Worm (Caenorhabditis elegans) whole organism, L2 larva: ENCODE measurements around the gene C25H3.7.

Experiments
- C34F6.9 ChIP-seq: fragments of 150-350 bp; optimal IDR thresholded peaks from 2 replicates; lab custom pipeline; 2014; ENCODE audit warnings: missing biosample characterization, missing genetic modification characterization
- F13H6.1 ChIP-seq: sonication (generic microtip); optimal IDR thresholded peaks from 2 replicates; lab custom pipeline; 2016; ENCODE audit warnings: missing genetic modification characterization, missing compliant biosample characterization
- R02D3.7 ChIP-seq: fragments of 150-350 bp; optimal IDR thresholded peaks from 2 replicates; lab custom pipeline; 2014; ENCODE audit warnings: missing biosample characterization, missing genetic modification characterization
- aly-2 ChIP-seq: fragments of 150-350 bp; optimal IDR thresholded peaks from 2 replicates; lab custom pipeline; 2014; ENCODE audit warnings: missing biosample characterization, missing genetic modification characterization
- ama-1 ChIP-seq: fragments of 150-350 bp; optimal IDR thresholded peaks from 2 replicates; lab custom pipeline; 2018; ENCODE audit warnings: inconsistent platforms
- blmp-1 ChIP-seq: sonication (generic microtip); optimal IDR thresholded peaks from 2 replicates; lab custom pipeline; 2017; ENCODE audit warnings: missing genetic modification characterization, mild to moderate bottlenecking, missing compliant biosample characterization, antibody characterized with exemption, moderate library complexity; ENCODE audit not compliant: insufficient read depth
- ceh-16 ChIP-seq: fragments of 150-350 bp; optimal IDR thresholded peaks from 2 replicates; lab custom pipeline; 2014; ENCODE audit warnings: missing biosample characterization, missing genetic modification characterization
- dmd-4 ChIP-seq: sonication (generic microtip); optimal IDR thresholded peaks from 2 replicates; lab custom pipeline; 2017; ENCODE audit warnings: missing biosample characterization, missing genetic modification characterization
- gmeb-1 ChIP-seq: fragments of 150-350 bp; optimal IDR thresholded peaks from 2 replicates; lab custom pipeline; 2014; ENCODE audit warnings: missing biosample characterization, missing genetic modification characterization
- lin-11 ChIP-seq: fragments of 150-350 bp; sonication (generic microtip); optimal IDR thresholded peaks from 2 replicates; lab custom pipeline; 2014; ENCODE audit warnings: missing biosample characterization, missing genetic modification characterization, inconsistent platforms, mixed read lengths
- lin-39 ChIP-seq: fragments of 150-350 bp; optimal IDR thresholded peaks from 2 replicates; lab custom pipeline; 2014; ENCODE audit warnings: missing biosample characterization, missing genetic modification reagents, missing genetic modification characterization
- mbf-1 ChIP-seq: sonication (generic microtip); optimal IDR thresholded peaks from 2 replicates; lab custom pipeline; 2017; ENCODE audit warnings: missing biosample characterization, missing genetic modification characterization
- mdl-1 ChIP-seq, 2 experiments: fragments of 150-350 bp in 1 of 2; sonication (generic microtip) in 1 of 2; optimal IDR thresholded peaks; 2 replicates each; lab custom pipeline; 2017; ENCODE audit warnings: missing biosample characterization in 2 of 2, missing genetic modification characterization in 2 of 2
- nhr-10 ChIP-seq: sonication (generic microtip); optimal IDR thresholded peaks from 2 replicates; lab custom pipeline; 2017; ENCODE audit warnings: missing biosample characterization, missing genetic modification characterization
- nhr-11 ChIP-seq: fragments of 150-350 bp; optimal IDR thresholded peaks from 2 replicates; lab custom pipeline; 2014; ENCODE audit warnings: missing biosample characterization, missing genetic modification characterization
- nhr-21 ChIP-seq: fragments of 150-350 bp; optimal IDR thresholded peaks from 2 replicates; lab custom pipeline; 2014; ENCODE audit warnings: missing biosample characterization, missing genetic modification characterization
- nhr-23 ChIP-seq: fragments of 150-350 bp; optimal IDR thresholded peaks from 2 replicates; lab custom pipeline; 2014; ENCODE audit warnings: missing biosample characterization, missing genetic modification reagents, missing genetic modification characterization
- nhr-237 ChIP-seq: fragments of 150-350 bp; optimal IDR thresholded peaks from 2 replicates; lab custom pipeline; 2014; ENCODE audit warnings: missing biosample characterization, missing genetic modification characterization
- nhr-25 ChIP-seq: fragments of 150-350 bp; sonication (generic microtip); optimal IDR thresholded peaks from 3 replicates; lab custom pipeline; 2014; ENCODE audit warnings: missing biosample characterization, missing genetic modification characterization
- nhr-6 ChIP-seq: fragments of 150-350 bp; optimal IDR thresholded peaks from 2 replicates; lab custom pipeline; 2014; ENCODE audit warnings: missing biosample characterization, missing genetic modification characterization
- peb-1 ChIP-seq: fragments of 150-350 bp; optimal IDR thresholded peaks from 2 replicates; lab custom pipeline; 2014; ENCODE audit warnings: missing biosample characterization, missing genetic modification characterization
- sem-4 ChIP-seq: fragments of 150-350 bp; optimal IDR thresholded peaks from 2 replicates; lab custom pipeline; 2014; ENCODE audit warnings: missing biosample characterization, missing genetic modification reagents, missing genetic modification characterization
- sma-3 ChIP-seq: sonication (generic microtip); optimal IDR thresholded peaks from 2 replicates; lab custom pipeline; 2016; ENCODE audit warnings: missing genetic modification reagents, missing genetic modification characterization, missing compliant biosample characterization
- unc-39 ChIP-seq: fragments of 150-350 bp; optimal IDR thresholded peaks from 2 replicates; lab custom pipeline; 2014; ENCODE audit warnings: missing biosample characterization, missing genetic modification characterization
- unc-55 ChIP-seq: fragments of 150-350 bp; sonication (generic microtip); optimal IDR thresholded peaks from 3 replicates; lab custom pipeline; 2014; ENCODE audit warnings: missing biosample characterization, missing genetic modification reagents, missing genetic modification characterization
- unc-62 ChIP-seq: fragments of 150-350 bp; optimal IDR thresholded peaks from 2 replicates; lab custom pipeline; 2014; ENCODE audit warnings: missing biosample characterization, missing genetic modification reagents, missing genetic modification characterization
- zag-1 ChIP-seq: fragments of 150-350 bp; optimal IDR thresholded peaks from 2 replicates; lab custom pipeline; 2014; ENCODE audit warnings: missing biosample characterization, missing genetic modification characterization
- ztf-1 ChIP-seq: fragments of 200-800 bp; sonication (Bioruptor generic); conservative IDR thresholded peaks from 2 replicates; pipeline ENCODE4 v1.3.6; 2022; ENCODE audit warnings: missing genetic modification characterization, missing compliant biosample characterization
- ztf-11 ChIP-seq: sonication (generic microtip); optimal IDR thresholded peaks from 2 replicates; lab custom pipeline; 2017; ENCODE audit warnings: missing biosample characterization, missing genetic modification characterization
- ztf-4 ChIP-seq: fragments of 150-350 bp; optimal IDR thresholded peaks from 2 replicates; lab custom pipeline; 2014; ENCODE audit warnings: missing biosample characterization, missing genetic modification characterization

Gene C25H3.7

DNA sequence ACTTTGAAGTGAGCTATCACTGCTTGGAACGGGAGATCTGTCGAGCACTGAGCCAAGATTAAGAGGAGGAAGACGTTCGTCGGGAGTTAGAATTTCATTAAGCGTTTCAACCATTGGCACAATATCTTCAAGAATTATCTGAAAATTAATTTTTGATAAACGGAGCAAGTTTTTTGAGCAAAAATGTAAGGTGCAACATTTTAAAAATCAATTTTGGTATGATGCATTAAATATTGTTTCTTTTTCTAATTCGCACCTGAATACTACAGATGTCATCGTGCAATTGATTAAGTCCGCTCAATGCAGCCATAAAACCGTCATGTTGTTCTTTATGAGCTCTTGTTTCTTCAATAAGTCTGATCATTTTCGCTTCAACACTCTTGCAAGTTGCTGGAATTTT is 20.5 kb downstream of the C25H3.7 start, which contains the start of gene ddl-1:
TSS of gene ddl-1 (minus strand) at position 101 of the 400 bp plus-strand sequence.
- TF ChIP-seq mbf-1 (tag; lab: Kevin White, UChicago) = no peak
- no peak for TF ChIP-seq sma-3 (GFP tag; lab: Kevin White, UChicago)
- no peak for TF ChIP-seq mdl-1 (tag; optimal IDR thresholded peaks at IDR 0.05; lab: Kevin White, UChicago)
- TF ChIP-seq ceh-16 (tag; lab: Kevin White, UChicago) = no peak
- TF ChIP-seq aly-2 (tag; lab: Kevin White, UChicago) = no peak
- no peak for TF ChIP-seq nhr-11 (tag; lab: Kevin White, UChicago)

DNA sequence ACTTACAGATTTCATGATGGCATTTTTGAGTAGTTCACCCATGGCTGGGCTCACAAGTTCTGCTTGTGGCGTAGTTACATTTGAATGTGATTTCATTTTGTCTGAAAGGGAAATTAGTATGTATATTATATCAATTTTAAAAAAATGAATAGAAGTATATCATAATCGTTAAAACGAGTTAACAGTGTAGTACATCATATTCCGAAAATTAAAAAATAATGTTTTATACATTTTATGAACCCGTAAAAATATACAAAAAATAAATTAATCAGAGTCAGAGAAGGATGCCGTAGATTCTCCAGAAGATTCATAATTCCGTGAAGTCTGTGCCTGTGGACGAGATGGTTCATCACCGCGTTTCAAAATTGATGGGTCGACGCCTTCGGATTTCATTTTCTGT is 21.8 kb downstream of the C25H3.7 start, which contains the start of gene F59E12.9:
TSS of gene F59E12.9 (minus strand) at position 101 of the 400 bp plus-strand sequence.
- TF ChIP-seq dmd-4 (tag; lab: Kevin White, UChicago) = no peak
- TF ChIP-seq mbf-1 (tag; lab: Kevin White, UChicago) = no peak
- no peak for TF ChIP-seq nhr-237 (tag; lab: Kevin White, UChicago)

ce11 chrII:5642110-5642509 is 26.6 kb downstream of the C25H3.7 start:
- no peak for TF ChIP-seq lin-39 (tag; lab: Kevin White, UChicago)
- no peak for TF ChIP-seq nhr-23 (tag; lab: Kevin White, UChicago)
- no peak for TF ChIP-seq F13H6.1 (tag; lab: Kevin White, UChicago)
- TF ChIP-seq mbf-1 (tag; lab: Kevin White, UChicago) = no peak
- TF ChIP-seq lin-11 (tag; lab: Kevin White, UChicago) = no peak
- TF ChIP-seq nhr-10 (tag; lab: Kevin White, UChicago) = no peak
- no peak for TF ChIP-seq C34F6.9 (tag; lab: Kevin White, UChicago)
- no peak for TF ChIP-seq nhr-237 (tag; lab: Kevin White, UChicago)
- TF ChIP-seq nhr-25 (tag; lab: Kevin White, UChicago) = no peak
- TF ChIP-seq sem-4 (tag; lab: Kevin White, UChicago) = no peak

DNA sequence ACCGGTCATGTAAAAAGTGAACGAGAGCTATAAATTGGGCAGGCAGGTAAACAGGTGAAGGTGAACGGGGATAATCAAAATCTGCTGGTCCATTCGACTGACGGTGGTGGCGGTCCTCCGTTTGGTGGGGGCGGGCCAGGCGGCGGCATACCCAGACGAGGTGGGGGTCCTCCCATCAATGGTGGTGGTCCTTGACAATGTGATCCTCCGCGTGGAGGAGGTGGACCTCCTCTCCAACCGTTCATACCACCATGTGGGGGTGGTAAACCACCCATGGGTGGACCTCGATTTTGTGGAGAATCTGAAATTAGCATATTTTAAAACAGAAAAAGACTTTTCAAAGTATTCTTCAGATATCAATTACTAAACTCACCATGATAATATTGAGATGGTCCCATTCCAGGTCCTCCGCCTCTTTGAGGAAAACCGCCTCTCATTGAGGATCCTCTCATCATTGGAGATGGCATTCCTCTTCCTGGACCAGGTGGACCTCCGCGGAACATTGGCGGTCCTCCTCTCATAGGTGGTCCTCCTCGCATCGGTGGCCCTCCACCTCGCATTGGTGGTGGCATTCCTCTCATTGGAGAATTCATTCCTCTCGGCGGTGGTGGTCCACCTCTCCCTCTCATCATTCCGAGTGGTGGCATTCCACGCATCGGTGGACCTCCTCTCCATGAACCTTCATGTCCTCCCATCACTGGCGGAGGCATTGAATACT is 28.2 kb downstream of the C25H3.7 start:
- TF ChIP-seq sma-3 (GFP tag; lab: Kevin White, UChicago) = no peak
- no peak for TF ChIP-seq unc-62
- no peak for TF ChIP-seq peb-1 (tag; lab: Kevin White, UChicago)
- no peak for TF ChIP-seq sem-4 (tag; lab: Kevin White, UChicago)
- no peak for TF ChIP-seq nhr-237 (tag; lab: Kevin White, UChicago)
- TF ChIP-seq zag-1 = no peak
- TF ChIP-seq nhr-11 (tag; lab: Kevin White, UChicago) = no peak
- TF ChIP-seq dmd-4 (tag; lab: Kevin White, UChicago) = no peak
- TF ChIP-seq ama-1 (lab: Kevin White, UChicago) = no peak
- TF ChIP-seq mbf-1 (tag; lab: Kevin White, UChicago) = no peak
- no peak for TF ChIP-seq unc-55
- TF ChIP-seq ztf-1 (GFP tag; lab: Robert Waterston, UW) = no peak
- TF ChIP-seq C34F6.9 (tag; lab: Kevin White, UChicago) = no peak
- TF ChIP-seq unc-39 = no peak
- no peak for TF ChIP-seq F13H6.1 (tag; lab: Kevin White, UChicago)

DNA sequence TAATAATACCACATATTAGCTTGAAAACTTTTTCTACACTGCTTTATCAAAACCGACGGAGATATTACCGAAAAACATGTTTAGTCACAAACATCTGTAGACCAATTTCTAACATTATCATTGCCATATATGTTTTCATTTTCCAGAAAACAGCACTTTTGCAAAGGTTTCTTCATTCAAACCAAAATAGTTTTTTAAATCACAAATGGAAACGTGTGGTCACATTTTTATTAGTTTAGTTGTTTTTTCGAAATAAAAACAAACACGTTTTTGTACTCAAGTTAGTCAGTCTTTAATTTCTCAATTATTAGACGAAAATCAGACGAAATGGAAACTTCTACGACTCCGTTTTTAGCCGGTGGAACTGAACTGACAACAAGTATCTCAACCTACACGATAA is 30.7 kb downstream of the C25H3.7 start, which contains the start of gene F59E12.3:
TSS of gene F59E12.3 (plus strand) at position 301 of the 400 bp plus-strand sequence.
- TF ChIP-seq ceh-16 (tag; lab: Kevin White, UChicago) (no peak), nhr-25 (tag; lab: Kevin White, UChicago) (no peak), sem-4 (tag; lab: Kevin White, UChicago) (no peak)

- no peak for TF ChIP-seq nhr-6 (tag; lab: Kevin White, UChicago)
- TF ChIP-seq gmeb-1 (tag; lab: Kevin White, UChicago) = no peak
- no peak for TF ChIP-seq R02D3.7
- TF ChIP-seq dmd-4 (tag; lab: Kevin White, UChicago) = no peak
- no peak for TF ChIP-seq F13H6.1 (tag; lab: Kevin White, UChicago)
- no peak for TF ChIP-seq sma-3 (GFP tag; lab: Kevin White, UChicago)
- no peak for TF ChIP-seq ztf-11 (tag; lab: Kevin White, UChicago)
Observed at ce11 chrII:5636826-5637225, 31.9 kb downstream of the C25H3.7 start, which contains the start of gene F59E12.8. F59E12.8 (minus strand) TSS chrII:5636926.

DNA sequence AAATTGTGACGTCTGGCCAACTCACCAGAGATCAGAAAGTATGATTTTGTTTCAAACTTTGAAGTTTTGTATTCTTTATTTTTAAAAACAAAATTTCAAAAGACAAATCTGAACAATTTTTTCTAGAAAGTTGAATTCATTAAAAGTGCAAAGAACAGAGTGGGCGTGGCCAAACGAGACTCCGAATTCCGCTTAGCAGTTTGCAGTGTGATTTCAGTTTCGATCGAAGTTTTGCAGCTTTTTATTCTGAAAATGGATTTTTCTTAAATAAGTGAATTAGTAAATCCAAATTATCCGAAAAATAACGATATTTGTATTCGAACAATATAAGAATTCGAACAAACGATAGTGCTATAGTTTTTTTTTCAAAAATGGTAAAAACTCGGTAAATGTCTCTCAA is 35.3 kb downstream of the C25H3.7 start:
- TF ChIP-seq nhr-21 (no peak), C34F6.9 (tag; lab: Kevin White, UChicago) (peak; percentile 60), gmeb-1 (tag; lab: Kevin White, UChicago) (peak; percentile 13), blmp-1 (tag; lab: Kevin White, UChicago) (no peak), sem-4 (tag; lab: Kevin White, UChicago) (no peak), ztf-4 (tag; lab: Kevin White, UChicago) (no peak), nhr-6 (tag; lab: Kevin White, UChicago) (no peak)
